Worm (Caenorhabditis elegans): Measurements from ENCODE around the gene pelo-1.

ce11 chrIII:4220864-4221263 is 16.8 kb upstream of the pelo-1 start:
- no peak for TF ChIP-seq elt-3 (tag; optimal IDR thresholded peaks at IDR 0.05)
- TF ChIP-seq nhr-237 (tag; optimal IDR thresholded peaks at IDR 0.05), result no peak
- no peak for TF ChIP-seq pqm-1 (tag; optimal IDR thresholded peaks at IDR 0.05)
- no peak for TF ChIP-seq elt-1 (tag; optimal IDR thresholded peaks at IDR 0.05)
- no peak for TF ChIP-seq unc-62 (GFP tag; optimal IDR thresholded peaks at IDR 0.05)
